Fruit fly (Drosophila melanogaster) Kc167 (cell line): ENCODE data around the gene SLIRP2.

Source experiments
- Myc ChIP-seq: fragments of >200 bp; optimal IDR thresholded peaks from 2 replicates; lab custom pipeline; 2017; ENCODE audit warnings: missing external identifiers
- Sin3A ChIP-seq: fragments of >200 bp; optimal IDR thresholded peaks from 2 replicates; lab custom pipeline; 2018; ENCODE audit warnings: missing external identifiers
- h ChIP-seq: fragments of >200 bp; optimal IDR thresholded peaks from 3 replicates; lab custom pipeline; 2018; ENCODE audit warnings: missing external identifiers
- insv ChIP-seq: fragments of >200 bp; optimal IDR thresholded peaks from 3 replicates; lab custom pipeline; 2018; ENCODE audit warnings: missing external identifiers
- psq ChIP-seq: fragments of >200 bp; optimal IDR thresholded peaks from 2 replicates; lab custom pipeline; 2017; ENCODE audit warnings: missing external identifiers
- ttk ChIP-seq: sonication (Bioruptor generic); optimal IDR thresholded peaks from 2 replicates; lab custom pipeline; 2017; ENCODE audit warnings: missing external identifiers

SLIRP2 gene

DNA sequence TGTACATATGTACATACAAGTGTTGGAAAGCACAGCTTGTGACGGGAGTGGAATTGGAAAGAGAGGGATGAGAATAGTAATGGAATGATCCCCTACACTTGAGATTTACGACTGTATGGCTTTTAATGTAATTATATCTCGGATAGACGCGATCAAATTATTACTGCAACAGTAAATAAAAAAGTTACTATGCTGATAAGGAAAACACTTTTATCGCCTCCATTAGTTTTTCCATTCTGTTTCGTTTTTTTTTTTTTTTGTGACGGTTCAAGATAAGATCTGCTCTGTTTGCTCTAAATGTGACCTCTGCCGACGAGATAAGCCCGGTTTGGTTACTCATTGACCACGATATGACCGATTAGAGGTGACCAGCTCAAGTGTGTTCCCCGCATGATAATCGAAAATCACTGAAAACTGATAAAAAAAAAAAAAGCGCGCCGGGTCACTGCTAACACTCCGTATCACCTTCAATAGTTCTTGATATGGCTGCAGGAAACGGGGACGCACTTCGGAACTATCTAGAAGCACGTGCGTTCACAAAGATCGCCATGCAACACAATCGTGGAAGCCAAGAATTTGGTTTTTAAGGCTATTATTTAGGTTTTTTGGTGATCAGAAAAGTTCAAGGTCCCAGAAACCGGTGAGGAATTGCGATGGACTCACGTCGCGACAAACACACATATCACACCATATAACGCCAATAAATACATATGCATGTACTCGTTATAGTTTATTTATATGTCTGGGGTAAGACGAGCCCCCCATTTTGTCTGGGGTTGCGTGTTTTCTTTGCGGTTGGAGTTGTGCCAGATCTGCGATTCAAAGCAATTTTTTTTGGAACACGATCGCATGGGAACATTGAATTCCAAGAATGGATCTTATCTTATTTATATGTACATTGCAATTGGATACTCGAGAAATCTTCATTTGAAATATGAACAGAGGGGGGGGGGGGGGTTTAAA is 19.9 kb downstream of the SLIRP2 start, which contains the start of gene p:
p (minus strand) TSS at position 156 of the 963 bp plus-strand sequence.
- TF ChIP-seq psq (lab: Kevin White, UChicago) (no peak), Sin3A (lab: Kevin White, UChicago) (no peak)

DNA sequence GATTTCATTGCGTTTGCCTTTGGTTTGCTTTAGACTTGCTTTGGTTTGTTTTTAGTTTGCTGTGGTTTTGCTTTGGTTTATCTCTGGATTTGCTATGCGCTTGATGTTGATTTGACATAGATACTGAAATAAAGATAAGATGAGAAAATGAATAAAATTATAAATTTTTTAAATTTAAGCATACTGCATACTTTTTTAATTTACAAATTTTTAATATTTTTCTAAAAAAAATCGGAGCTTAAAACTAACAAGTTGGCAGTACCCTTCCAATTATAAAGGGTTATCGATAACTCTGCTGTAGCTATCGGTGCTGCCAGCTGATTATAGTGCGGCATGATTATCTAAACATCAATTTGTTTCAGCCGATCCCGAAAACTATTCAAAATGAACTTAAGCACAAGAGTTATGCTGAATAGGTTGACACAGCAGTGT is 22.9 kb downstream of the SLIRP2 start, which contains the start of gene mRpL19:
mRpL19 (plus strand) TSS at position 307 of the 432 bp plus-strand sequence.
- TF ChIP-seq insv (lab: Kevin White, UChicago) (no peak), ttk (no peak), h (lab: Kevin White, UChicago) (no peak), Myc (lab: Kevin White, UChicago) (no peak), psq (lab: Kevin White, UChicago) (no peak), Sin3A (lab: Kevin White, UChicago) (no peak)

DNA sequence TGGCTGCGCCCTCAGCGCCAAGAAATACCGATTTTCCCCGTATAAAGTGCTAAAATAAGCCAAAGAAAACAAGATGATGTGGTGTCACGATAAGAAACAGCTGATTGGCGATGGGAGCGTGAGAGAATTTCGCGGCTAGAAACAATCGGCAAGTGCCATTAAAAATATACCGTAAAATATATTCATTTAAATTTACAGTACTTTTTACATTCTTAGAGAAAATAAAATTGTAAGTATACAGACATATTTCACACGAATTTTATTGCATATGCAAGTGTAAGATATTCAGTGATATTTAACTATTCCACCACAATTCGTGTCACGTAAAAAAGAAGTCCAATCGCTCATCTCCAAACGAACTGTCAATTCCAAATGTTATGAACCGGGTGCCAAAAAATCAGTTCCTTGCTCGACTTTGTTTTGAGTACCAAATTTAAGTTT is 25.7 kb downstream of the SLIRP2 start, which contains the start of the genes Unc50, CG11755 and CG8043:
Unc50 (minus strand) TSS at position 54 of the 441 bp plus-strand sequence.
CG11755 (plus strand) TSS at position 356 of the 441 bp plus-strand sequence.
CG8043 (plus strand) TSS at position 356 of the 441 bp plus-strand sequence.
- TF ChIP-seq Myc (lab: Kevin White, UChicago) (no peak), psq (lab: Kevin White, UChicago) (no peak), ttk (no peak), insv (lab: Kevin White, UChicago) (no peak), Sin3A (lab: Kevin White, UChicago) (no peak), h (lab: Kevin White, UChicago) (no peak)

DNA sequence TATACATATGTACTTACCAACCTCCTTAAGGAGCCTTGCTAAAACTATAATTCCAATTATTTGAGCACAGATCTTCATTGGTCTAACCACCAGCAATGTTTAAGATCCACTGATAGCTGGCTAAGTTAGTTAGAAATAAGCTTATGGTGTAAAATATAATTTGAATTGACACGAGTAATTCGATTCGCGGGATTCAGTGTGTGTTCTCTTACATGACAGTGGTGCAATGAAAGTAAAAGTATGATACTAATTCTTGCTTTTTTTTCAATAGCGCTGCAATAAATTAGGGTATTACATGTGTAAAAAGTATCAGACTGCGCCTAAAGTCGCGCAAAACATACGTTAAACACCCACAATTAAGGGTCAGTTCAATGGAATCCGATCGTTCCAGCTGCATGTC is 29.1 kb downstream of the SLIRP2 start, which contains the start of gene CG33325:
CG33325 (minus strand) TSS at position 101 of the 400 bp plus-strand sequence.
- no peak for TF ChIP-seq h (lab: Kevin White, UChicago)
- TF ChIP-seq Myc (lab: Kevin White, UChicago) = no peak

DNA sequence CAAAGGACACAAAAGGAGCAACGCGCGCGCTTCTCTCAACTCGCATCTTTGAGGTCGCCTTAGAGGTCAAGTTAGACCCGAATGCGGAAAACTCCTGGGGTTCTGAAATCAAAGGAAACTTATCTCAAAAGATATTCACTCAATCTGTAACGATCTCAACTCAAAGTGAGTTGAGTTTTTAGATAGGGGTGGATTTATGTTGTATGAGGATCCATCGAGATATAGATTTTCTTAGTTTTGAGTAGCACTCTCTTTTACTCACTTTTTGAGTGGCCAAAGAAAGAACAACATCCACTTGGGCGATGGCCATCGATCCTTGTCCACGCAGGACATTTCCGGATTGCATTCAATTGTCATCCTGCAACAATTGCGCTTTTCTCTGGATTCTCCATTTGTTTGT is 29.7 kb downstream of the SLIRP2 start:
- TF ChIP-seq psq (lab: Kevin White, UChicago) = no peak
- TF ChIP-seq insv (lab: Kevin White, UChicago) = no peak
- TF ChIP-seq ttk = no peak
- TF ChIP-seq Myc (lab: Kevin White, UChicago) = no peak
- TF ChIP-seq Sin3A (lab: Kevin White, UChicago) = no peak
- TF ChIP-seq h (lab: Kevin White, UChicago) = no peak

DNA sequence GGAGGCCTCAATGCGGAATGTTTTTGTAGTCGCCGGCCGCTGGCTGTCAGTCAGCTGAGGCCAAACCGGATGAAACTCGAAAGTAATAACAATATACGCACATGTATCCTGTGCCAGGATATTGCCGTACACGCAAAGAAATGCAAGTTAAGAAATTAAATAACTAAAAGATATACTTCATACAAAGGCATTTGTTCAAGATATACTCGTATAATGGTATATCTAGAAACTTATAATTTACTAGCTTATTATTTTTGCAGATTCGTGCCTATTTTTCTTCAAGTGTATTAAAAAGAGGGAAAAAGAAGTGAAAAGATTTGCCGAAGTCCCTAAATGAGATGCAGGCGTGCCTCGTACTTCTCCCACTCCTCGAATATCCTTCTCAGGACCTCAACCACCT is 32.4 kb downstream of the SLIRP2 start:
- no peak for TF ChIP-seq h (lab: Kevin White, UChicago)
- no peak for TF ChIP-seq psq (lab: Kevin White, UChicago)
- no peak for TF ChIP-seq Myc (lab: Kevin White, UChicago)
- TF ChIP-seq insv (lab: Kevin White, UChicago) = no peak
- TF ChIP-seq ttk = no peak
- no peak for TF ChIP-seq Sin3A (lab: Kevin White, UChicago)

DNA sequence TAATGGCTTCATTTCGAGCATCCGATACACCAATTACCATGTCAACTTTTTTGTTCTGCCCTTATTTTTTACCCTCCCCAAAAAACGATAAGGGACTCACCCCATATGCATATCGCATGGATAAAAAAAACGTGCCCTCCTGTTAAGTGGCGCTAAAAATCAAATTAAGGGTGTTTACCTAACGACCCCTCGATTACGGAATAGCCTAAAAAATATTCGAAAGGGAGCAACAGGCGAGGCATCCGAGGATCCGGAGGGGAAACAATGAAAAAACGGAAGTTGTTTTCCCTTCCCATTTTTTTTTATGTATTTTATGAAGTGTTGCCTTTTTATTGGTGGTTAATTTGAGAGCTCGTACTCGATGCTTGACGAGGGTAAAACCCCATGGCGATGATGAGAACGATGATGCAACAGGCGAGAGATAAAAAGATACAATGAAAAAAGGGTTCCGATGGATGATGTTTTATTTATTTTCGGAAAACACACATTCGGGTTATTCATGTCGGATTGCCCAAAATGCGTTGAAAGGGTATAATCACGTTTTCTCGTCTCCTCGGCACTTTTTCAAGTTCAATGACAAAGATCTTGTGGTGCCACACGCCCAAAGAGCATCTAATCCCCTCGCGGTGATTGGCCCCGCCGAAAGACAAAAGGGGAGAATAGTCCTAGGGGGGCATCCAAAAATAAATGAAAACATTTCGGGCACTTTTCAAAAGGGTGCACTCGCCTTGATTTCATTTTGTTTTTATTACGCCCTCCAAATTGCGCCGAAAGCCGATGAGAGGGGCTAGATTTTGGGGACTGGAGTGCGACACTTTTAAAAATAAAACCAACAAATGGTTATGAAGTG is 33.7 kb downstream of the SLIRP2 start, which contains the start of gene CG44227:
CG44227 (minus strand) TSS at position 849 of the 850 bp plus-strand sequence.
- TF ChIP-seq insv (lab: Kevin White, UChicago) (no peak), h (lab: Kevin White, UChicago) (no peak)

DNA sequence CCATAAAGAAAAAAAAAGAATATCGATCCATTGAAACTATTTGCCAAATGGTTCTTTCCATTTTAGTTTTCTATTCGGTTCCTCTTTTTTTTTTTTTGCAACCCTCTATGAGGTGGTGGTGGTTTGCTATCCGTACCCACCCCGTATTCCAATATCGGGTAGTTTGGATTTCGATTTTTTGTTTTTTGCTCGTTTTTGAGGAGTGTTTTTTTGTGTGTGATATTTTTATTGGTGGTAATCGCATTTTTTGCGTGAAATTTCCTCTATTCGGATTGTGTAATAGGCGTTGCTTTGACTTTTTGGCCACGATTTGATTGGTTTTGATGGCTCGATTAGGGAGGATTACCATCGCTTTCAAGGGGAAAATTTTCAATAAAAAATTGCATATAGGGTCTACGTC is 35.6 kb downstream of the SLIRP2 start:
- TF ChIP-seq h (lab: Kevin White, UChicago) (no peak), ttk (no peak), Sin3A (lab: Kevin White, UChicago) (no peak), psq (lab: Kevin White, UChicago) (no peak)

DNA sequence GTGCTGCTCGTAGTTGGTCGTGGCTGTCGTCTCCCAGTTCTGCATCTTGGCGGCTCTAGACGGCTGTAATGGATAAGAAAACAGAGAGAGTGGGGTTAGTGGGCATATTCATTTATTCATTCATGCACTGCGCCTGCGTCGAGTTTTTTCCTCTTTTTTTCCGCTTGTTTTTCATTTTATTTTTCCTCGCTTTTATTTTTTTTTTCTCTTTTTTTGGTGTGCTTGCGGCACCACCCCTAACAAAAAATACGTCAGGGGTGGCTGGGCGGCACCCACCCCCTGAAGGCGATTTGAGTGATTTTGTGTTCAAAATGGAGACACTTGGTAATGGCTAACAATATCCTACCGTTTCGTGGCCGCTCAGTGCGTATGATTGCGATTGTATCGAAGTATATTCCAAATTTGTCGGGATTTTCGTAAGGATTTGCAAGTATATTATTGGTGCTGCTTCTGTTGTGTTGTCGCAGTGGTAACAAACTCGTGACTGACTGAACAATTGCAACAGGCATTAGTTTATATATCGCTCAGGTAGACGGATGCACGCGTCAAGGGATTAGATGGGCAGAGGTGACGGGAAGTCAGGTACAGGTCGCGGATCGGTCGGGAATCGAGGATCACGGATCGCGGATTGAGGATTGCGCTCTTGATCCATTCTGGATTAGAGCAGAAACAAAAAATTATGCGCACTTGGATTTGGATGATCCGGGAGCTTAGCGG is 43.4 kb downstream of the SLIRP2 start:
- TF ChIP-seq ttk (no peak), psq (lab: Kevin White, UChicago) (no peak), Sin3A (lab: Kevin White, UChicago) (no peak), Myc (lab: Kevin White, UChicago) (no peak), h (lab: Kevin White, UChicago) (no peak), insv (lab: Kevin White, UChicago) (no peak)

DNA sequence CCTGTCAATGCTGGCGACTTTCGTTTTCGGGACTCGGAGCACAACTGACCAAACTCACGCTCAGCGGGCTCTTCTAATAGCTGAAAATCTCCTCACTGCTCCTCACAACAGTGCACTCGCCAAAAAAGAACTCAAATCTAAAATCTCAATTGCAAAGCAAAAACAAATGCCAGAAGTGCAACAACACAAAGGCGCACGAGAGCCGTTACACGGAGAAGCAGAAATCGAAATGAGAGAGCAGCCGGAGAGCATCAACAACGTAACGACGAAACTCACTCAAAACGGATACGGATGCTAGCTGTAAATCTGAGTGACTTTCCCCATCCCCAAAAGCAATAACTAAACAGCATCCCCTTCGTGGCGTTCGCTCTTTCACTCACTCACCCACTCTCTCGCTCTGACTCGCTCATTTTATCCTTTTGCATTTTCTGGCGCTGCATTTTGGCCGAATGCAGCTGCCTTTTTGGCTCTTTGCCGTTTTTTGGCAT is 46.9 kb downstream of the SLIRP2 start, which contains the start of gene hb:
hb (minus strand) TSS at position 51 of the 488 bp plus-strand sequence.
- TF ChIP-seq ttk (no peak), insv (lab: Kevin White, UChicago) (no peak), psq (lab: Kevin White, UChicago) (no peak), h (lab: Kevin White, UChicago) (no peak), Myc (lab: Kevin White, UChicago) (no peak)

DNA sequence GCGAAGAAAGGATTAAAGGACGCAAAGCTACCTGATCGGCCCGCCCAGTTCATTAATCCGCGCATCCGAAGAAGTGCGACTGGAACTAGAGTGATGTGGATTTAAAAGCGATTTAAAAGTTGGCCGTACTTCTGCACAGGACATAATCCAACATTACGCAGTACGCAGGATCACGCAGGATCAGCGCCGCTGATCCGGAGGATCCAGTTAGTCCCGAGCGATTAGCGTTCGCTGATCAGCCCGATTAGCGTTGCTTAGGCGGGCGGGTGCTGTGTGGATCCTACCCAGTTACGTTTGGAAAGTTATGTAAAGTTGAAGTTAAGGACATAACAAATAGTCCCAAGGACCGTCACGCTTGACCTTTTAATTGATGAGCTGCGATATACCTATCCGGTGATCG is 48.3 kb downstream of the SLIRP2 start:
- TF ChIP-seq ttk (no peak), Sin3A (lab: Kevin White, UChicago) (no peak), psq (lab: Kevin White, UChicago) (no peak), Myc (lab: Kevin White, UChicago) (no peak), h (lab: Kevin White, UChicago) (no peak), insv (lab: Kevin White, UChicago) (no peak)
